Worm (Caenorhabditis elegans) whole organism, L4/young adult: Measurements from ENCODE around the gene glr-1.

Experiments used
- W03F9.2 ChIP-seq: fragments of 150-350 bp; optimal IDR thresholded peaks from 2 replicates; lab custom pipeline; 2014; ENCODE audit warnings: missing biosample characterization, missing genetic modification characterization
- him-1 ChIP-seq: sonication (generic microtip); optimal IDR thresholded peaks from 2 replicates; lab custom pipeline; 2016; ENCODE audit warnings: missing genotype, missing genetic modification reagents, missing genetic modification characterization, missing compliant biosample characterization

DNA sequence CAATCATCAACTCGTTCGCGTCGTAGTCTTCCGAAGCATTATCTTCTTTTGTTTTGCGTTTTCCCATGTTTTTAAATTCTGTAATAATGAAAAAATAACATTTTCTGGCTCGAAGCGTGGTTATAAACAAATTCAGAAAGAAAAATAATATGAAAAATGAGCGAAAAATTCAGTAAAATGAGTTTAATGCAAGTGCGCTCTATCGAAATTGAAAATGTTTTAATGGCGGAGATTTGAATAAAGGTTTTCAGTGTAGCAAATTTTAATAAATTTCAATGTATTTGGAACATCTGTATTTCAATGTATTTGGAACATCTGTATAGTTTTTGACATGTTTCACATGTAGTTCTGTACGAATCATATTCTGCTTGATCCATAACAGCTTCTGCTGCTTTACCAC, 26.0 kb upstream of the glr-1 start, which contains the start of gene rha-2:
- TF ChIP-seq W03F9.2 (tag; lab: Kevin White, UChicago): no peak
- no peak for TF ChIP-seq him-1 (tag; lab: Kevin White, UChicago)
